Fruit fly (Drosophila melanogaster) whole organism, embryonic: ENCODE results near the gene Snx27.

ENCODE experiments used
- Aef1 ChIP-seq: fragments of 200-800 bp; sonication (Bioruptor generic); IDR thresholded peaks from 3 replicates; pipeline ENCODE4 v1.3.6; 2022; ENCODE audit warnings: missing biosample characterization, missing genetic modification characterization
- B-H2 ChIP-seq: fragments of 200-800 bp; sonication (Bioruptor generic); optimal IDR thresholded peaks from 2 replicates; lab custom pipeline; 2018; ENCODE audit warnings: missing biosample characterization, mild to moderate bottlenecking, missing genetic modification characterization
- CG10274 ChIP-seq: fragments of 200-800 bp; sonication (Bioruptor generic); optimal IDR thresholded peaks from 3 replicates; lab custom pipeline; 2017; ENCODE audit warnings: missing biosample characterization, mild to moderate bottlenecking, missing genetic modification characterization
- CG10321 ChIP-seq: fragments of 200-800 bp; sonication (Bioruptor generic); IDR thresholded peaks from 2 replicates; pipeline ENCODE4 v1.3.6; 2022; ENCODE audit warnings: missing biosample characterization, missing genetic modification characterization
- CG10543 ChIP-seq: fragments of 200-800 bp; sonication (Bioruptor generic); optimal IDR thresholded peaks from 3 replicates; lab custom pipeline; 2017; ENCODE audit warnings: missing biosample characterization, mild to moderate bottlenecking, missing genetic modification characterization, moderate library complexity
- CG15011 ChIP-seq: fragments of 200-800 bp; sonication (Bioruptor generic); optimal IDR thresholded peaks from 3 replicates; lab custom pipeline; 2018; ENCODE audit warnings: missing biosample characterization, mild to moderate bottlenecking, missing genetic modification characterization
- CG15514 ChIP-seq: fragments of 200-800 bp; sonication (Bioruptor generic); optimal IDR thresholded peaks from 3 replicates; lab custom pipeline; 2017; ENCODE audit warnings: missing biosample characterization, missing genetic modification characterization, mild to moderate bottlenecking, moderate library complexity, missing genetic modification reagents
- CG1647 ChIP-seq: fragments of 200-800 bp; sonication (Bioruptor generic); optimal IDR thresholded peaks from 3 replicates; lab custom pipeline; 2016; ENCODE audit warnings: missing biosample characterization, missing genetic modification characterization
- CG16779 ChIP-seq: fragments of 200-800 bp; sonication (Bioruptor generic); IDR thresholded peaks from 2 replicates; pipeline ENCODE4 v1.3.6; 2022; ENCODE audit warnings: missing biosample characterization, missing genetic modification characterization
- CG16863 ChIP-seq: fragments of 200-800 bp; sonication (Bioruptor generic); optimal IDR thresholded peaks from 3 replicates; lab custom pipeline; 2016; ENCODE audit warnings: missing biosample characterization, missing genetic modification characterization
- CG17361 ChIP-seq: fragments of 200-800 bp; sonication (Bioruptor generic); IDR thresholded peaks from 3 replicates; pipeline ENCODE4 v1.3.6; 2022; ENCODE audit warnings: missing biosample characterization, missing genetic modification characterization
- CG17802 ChIP-seq: fragments of 200-800 bp; sonication (Bioruptor generic); optimal IDR thresholded peaks from 2 replicates; lab custom pipeline; 2018; ENCODE audit warnings: missing biosample characterization, mild to moderate bottlenecking, missing genetic modification characterization, moderate library complexity
- CG31365 ChIP-seq: fragments of 200-800 bp; sonication (Bioruptor generic); optimal IDR thresholded peaks from 2 replicates; lab custom pipeline; 2018; ENCODE audit warnings: missing biosample characterization, mild to moderate bottlenecking, missing genetic modification characterization
- CG31441 ChIP-seq: fragments of 200-800 bp; sonication (Bioruptor generic); IDR thresholded peaks from 2 replicates; pipeline ENCODE4 v1.3.6; 2022; ENCODE audit warnings: missing biosample characterization, missing genetic modification characterization
- CG3407 ChIP-seq: fragments of 200-800 bp; sonication (Bioruptor generic); optimal IDR thresholded peaks from 2 replicates; lab custom pipeline; 2018; ENCODE audit warnings: missing biosample characterization, mild to moderate bottlenecking, missing genetic modification characterization
- CG43689 ChIP-seq: fragments of 200-800 bp; sonication (Bioruptor generic); IDR thresholded peaks from 2 replicates; pipeline ENCODE4 v1.3.6; 2022; ENCODE audit warnings: missing biosample characterization, missing genetic modification characterization
- CG5180 ChIP-seq: fragments of 200-800 bp; sonication (Bioruptor generic); optimal IDR thresholded peaks from 3 replicates; lab custom pipeline; 2017; ENCODE audit warnings: missing biosample characterization, missing genetic modification characterization, mild to moderate bottlenecking, moderate library complexity, missing genetic modification reagents
- CG6272 ChIP-seq: fragments of 200-800 bp; sonication (Bioruptor generic); IDR thresholded peaks from 2 replicates; pipeline ENCODE4 v1.3.6; 2022; ENCODE audit warnings: missing biosample characterization, missing genetic modification characterization
- CG7786 ChIP-seq: fragments of 200-800 bp; sonication (Bioruptor generic); optimal IDR thresholded peaks from 2 replicates; lab custom pipeline; 2016; ENCODE audit warnings: missing biosample characterization, missing genetic modification characterization
- CG8924 ChIP-seq: fragments of 200-800 bp; optimal IDR thresholded peaks from 3 replicates; lab custom pipeline; 2019; ENCODE audit warnings: missing biosample characterization, mild to moderate bottlenecking, missing genetic modification characterization, moderate library complexity
- CG9797 ChIP-seq: fragments of 200-800 bp; sonication (Bioruptor generic); optimal IDR thresholded peaks from 3 replicates; lab custom pipeline; 2018; ENCODE audit warnings: missing biosample characterization, mild to moderate bottlenecking, missing genetic modification characterization
- Dek ChIP-seq: fragments of 200-800 bp; sonication (Bioruptor generic); optimal IDR thresholded peaks from 3 replicates; lab custom pipeline; 2019; ENCODE audit warnings: missing biosample characterization, mild to moderate bottlenecking, missing genetic modification characterization, moderate library complexity
- E2f2 ChIP-seq: fragments of 200-800 bp; sonication (Bioruptor generic); IDR thresholded peaks from 2 replicates; pipeline ENCODE4 v1.3.6; 2022; ENCODE audit warnings: missing biosample characterization, missing genetic modification characterization
- Gsc ChIP-seq: fragments of 200-800 bp; sonication (Bioruptor generic); IDR thresholded peaks from 2 replicates; pipeline ENCODE4 v1.3.6; 2022; ENCODE audit warnings: missing biosample characterization, missing genetic modification characterization
- HLH3B ChIP-seq: fragments of 200-800 bp; sonication (Bioruptor generic); IDR thresholded peaks from 2 replicates; pipeline ENCODE4 v1.3.6; 2022; ENCODE audit warnings: missing biosample characterization, missing genetic modification characterization
- HLH54F ChIP-seq: fragments of 200-800 bp; sonication (Bioruptor generic); optimal IDR thresholded peaks from 3 replicates; lab custom pipeline; 2016; ENCODE audit warnings: missing biosample characterization, missing genetic modification characterization
- MTF-1 ChIP-seq: fragments of 200-800 bp; sonication (Bioruptor generic); optimal IDR thresholded peaks from 2 replicates; lab custom pipeline; 2018; ENCODE audit warnings: missing biosample characterization, mild to moderate bottlenecking, missing genetic modification characterization, borderline replicate concordance
- Optix ChIP-seq: fragments of 200-800 bp; sonication (Bioruptor generic); IDR thresholded peaks from 3 replicates; pipeline ENCODE4 v1.3.6; 2022; ENCODE audit warnings: missing biosample characterization, missing genetic modification characterization
- Scr ChIP-seq: fragments of 200-800 bp; sonication (Bioruptor generic); IDR thresholded peaks from 2 replicates; pipeline ENCODE4 v1.3.6; 2022; ENCODE audit warnings: missing biosample characterization, missing genetic modification characterization; ENCODE audit not compliant: partially characterized antibody
- Sox102F ChIP-seq: fragments of 200-800 bp; sonication (Bioruptor generic); optimal IDR thresholded peaks from 2 replicates; lab custom pipeline; 2018; ENCODE audit warnings: missing biosample characterization, mild to moderate bottlenecking, missing genetic modification characterization, moderate library complexity
- TFAM ChIP-seq: fragments of 200-800 bp; sonication (Bioruptor generic); optimal IDR thresholded peaks from 2 replicates; lab custom pipeline; 2017; ENCODE audit warnings: missing biosample characterization, missing genetic modification characterization, inconsistent platforms
- Xbp1 ChIP-seq: fragments of 200-800 bp; sonication (Bioruptor generic); optimal IDR thresholded peaks from 3 replicates; lab custom pipeline; 2016; ENCODE audit warnings: missing biosample characterization, mild to moderate bottlenecking, missing genetic modification characterization
- bigmax ChIP-seq: fragments of 200-800 bp; sonication (Bioruptor generic); optimal IDR thresholded peaks from 2 replicates; lab custom pipeline; 2018; ENCODE audit warnings: missing biosample characterization, mild to moderate bottlenecking, missing genetic modification characterization
- danr ChIP-seq: fragments of 200-800 bp; sonication (Bioruptor generic); IDR thresholded peaks from 2 replicates; pipeline ENCODE4 v1.3.6; 2022; ENCODE audit warnings: missing biosample characterization, missing genetic modification characterization
- dysf ChIP-seq: fragments of 200-800 bp; sonication (Bioruptor generic); IDR thresholded peaks from 3 replicates; pipeline ENCODE4 v1.3.6; 2022; ENCODE audit warnings: missing biosample characterization, missing genetic modification characterization
- gfzf ChIP-seq: fragments of 200-800 bp; sonication (Bioruptor generic); optimal IDR thresholded peaks from 2 replicates; lab custom pipeline; 2016; ENCODE audit warnings: missing biosample characterization, mild to moderate bottlenecking, missing genetic modification characterization, moderate library complexity
- gsb ChIP-seq: fragments of 200-800 bp; sonication (Bioruptor generic); IDR thresholded peaks from 2 replicates; pipeline ENCODE4 v1.3.6; 2022; ENCODE audit warnings: missing biosample characterization, missing genetic modification characterization
- her ChIP-seq: fragments of 200-800 bp; sonication (Bioruptor generic); optimal IDR thresholded peaks from 2 replicates; lab custom pipeline; 2016; ENCODE audit warnings: missing biosample characterization, missing genetic modification characterization
- ind ChIP-seq: fragments of 200-800 bp; sonication (Bioruptor generic); optimal IDR thresholded peaks from 3 replicates; lab custom pipeline; 2016; ENCODE audit warnings: missing biosample characterization, missing genetic modification characterization
- lmd ChIP-seq: fragments of 200-800 bp; sonication (Bioruptor generic); IDR thresholded peaks from 2 replicates; pipeline ENCODE4 v1.3.6; 2022; ENCODE audit warnings: missing biosample characterization, missing genetic modification characterization
- nerfin-1 ChIP-seq: fragments of 200-800 bp; sonication (Bioruptor generic); optimal IDR thresholded peaks from 3 replicates; lab custom pipeline; 2019; ENCODE audit warnings: missing biosample characterization, mild to moderate bottlenecking, missing genetic modification characterization, moderate library complexity
- pnt ChIP-seq: fragments of 200-800 bp; sonication (Bioruptor generic); optimal IDR thresholded peaks from 3 replicates; lab custom pipeline; 2016; ENCODE audit warnings: missing biosample characterization, missing genetic modification characterization
- sens ChIP-seq: fragments of 200-800 bp; sonication (Bioruptor generic); peaks from one replicate; lab custom pipeline; 2016; ENCODE audit warnings: missing biosample characterization, missing genetic modification characterization
- sens-2 ChIP-seq: fragments of 200-800 bp; sonication (Bioruptor generic); IDR thresholded peaks from 2 replicates; pipeline ENCODE4 v1.3.6; 2022; ENCODE audit warnings: missing biosample characterization, missing genetic modification characterization
- slbo ChIP-seq: fragments of 200-800 bp; sonication (Bioruptor generic); IDR thresholded peaks from 2 replicates; pipeline ENCODE4 v1.3.6; 2022; ENCODE audit warnings: missing biosample characterization, missing genetic modification characterization
- so ChIP-seq: fragments of 200-800 bp; sonication (Bioruptor generic); IDR thresholded peaks from 3 replicates; pipeline ENCODE4 v1.3.6; 2022; ENCODE audit warnings: missing biosample characterization, missing genetic modification characterization
- tin ChIP-seq: fragments of 200-800 bp; sonication (Bioruptor generic); optimal IDR thresholded peaks from 3 replicates; lab custom pipeline; 2016; ENCODE audit warnings: missing biosample characterization, missing genetic modification characterization
- tup ChIP-seq: fragments of 200-800 bp; sonication (Bioruptor generic); optimal IDR thresholded peaks from 2 replicates; lab custom pipeline; 2016; ENCODE audit warnings: missing biosample characterization, mild to moderate bottlenecking, missing genetic modification characterization, moderate library complexity
- unpg ChIP-seq: fragments of 200-800 bp; sonication (Bioruptor generic); optimal IDR thresholded peaks from 3 replicates; lab custom pipeline; 2018; ENCODE audit warnings: missing biosample characterization, mild to moderate bottlenecking, missing genetic modification characterization, moderate library complexity
- zf30C ChIP-seq: fragments of 200-800 bp; sonication (Bioruptor generic); optimal IDR thresholded peaks from 3 replicates; lab custom pipeline; 2018; ENCODE audit warnings: missing biosample characterization, mild to moderate bottlenecking, missing genetic modification characterization
- zfh1 ChIP-seq: fragments of 200-800 bp; sonication (Bioruptor generic); IDR thresholded peaks from 3 replicates; pipeline ENCODE4 v1.3.6; 2022; ENCODE audit warnings: missing biosample characterization, missing genetic modification characterization

Snx27 gene

DNA sequence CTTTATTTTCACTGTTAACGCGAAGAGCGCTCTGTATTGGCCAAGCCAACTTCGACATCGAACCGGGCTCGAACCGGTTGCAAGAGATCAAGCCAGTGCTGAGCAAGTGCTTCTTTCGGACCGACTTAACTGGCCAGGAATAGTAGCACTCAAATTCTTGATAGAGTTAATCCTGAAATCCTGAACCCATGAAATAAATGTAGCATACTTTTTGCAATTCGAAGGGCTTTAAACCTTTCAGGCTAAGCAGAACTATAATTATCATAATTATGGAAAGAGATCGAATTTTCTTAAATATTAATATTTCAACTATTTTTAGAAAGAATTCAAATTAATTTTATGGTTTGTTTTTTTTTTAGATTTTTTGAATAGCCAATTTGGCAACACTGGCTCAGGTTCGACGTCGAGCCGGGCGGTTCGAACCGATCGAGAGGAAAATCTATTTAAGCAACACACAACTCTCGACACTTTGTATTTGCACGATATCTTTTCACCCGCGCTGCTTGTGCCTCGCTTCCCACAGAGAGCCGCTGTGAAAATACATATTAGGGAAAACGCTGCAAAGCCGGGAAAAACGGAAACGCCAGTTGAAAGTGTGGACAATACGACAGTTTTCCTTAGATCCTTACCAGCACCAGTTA, 39.6 kb downstream of the Snx27 start, which contains the start of gene AdamTS-B (continued):
- no peak for TF ChIP-seq tup (GFP tag; lab: Kevin White, UChicago)
- no peak for TF ChIP-seq Gsc (GFP tag; lab: Robert Waterston, UW)
- TF ChIP-seq CG9797 (GFP tag; lab: Kevin White, UChicago): no peak
- TF ChIP-seq CG6272 (GFP tag; lab: Robert Waterston, UW): no peak
- TF ChIP-seq Optix: no peak
- no peak for TF ChIP-seq CG31365 (tag; lab: Kevin White, UChicago)
- no peak for TF ChIP-seq CG7786 (GFP tag; lab: Kevin White, UChicago)
- no peak for TF ChIP-seq HLH3B
- TF ChIP-seq CG17802 (tag; lab: Kevin White, UChicago): no peak
- TF ChIP-seq TFAM (GFP tag; lab: Kevin White, UChicago): no peak
- TF ChIP-seq CG1647 (GFP tag; lab: Kevin White, UChicago): no peak
- no peak for TF ChIP-seq CG8924 (tag; lab: Kevin White, UChicago)
- no peak for TF ChIP-seq sens-2 (GFP tag; lab: Robert Waterston, UW)
- TF ChIP-seq nerfin-1 (tag; lab: Kevin White, UChicago): peak; percentile 24
- no peak for TF ChIP-seq CG15011
- TF ChIP-seq lmd (GFP tag; lab: Robert Waterston, UW): no peak
- TF ChIP-seq CG3407 (GFP tag; lab: Kevin White, UChicago): no peak
- TF ChIP-seq zfh1 (GFP tag; lab: Robert Waterston, UW): peak; percentile 40; the same call in 1 of the 3 replicates
- TF ChIP-seq ind: peak; percentile 41
- TF ChIP-seq her: no peak
- TF ChIP-seq CG17361: peak; percentile 72
- no peak for TF ChIP-seq CG15514
- no peak for TF ChIP-seq Aef1 (GFP tag; lab: Robert Waterston, UW)
- no peak for TF ChIP-seq CG10321
- TF ChIP-seq B-H2: no peak
- TF ChIP-seq gfzf (GFP tag; lab: Kevin White, UChicago): no peak
- 0 out of 3 replicates have a peak, but pooled peaks have one; percentile 51 for TF ChIP-seq so (GFP tag; lab: Robert Waterston, UW)
- TF ChIP-seq Scr (GFP tag; lab: Robert Waterston, UW): no peak
- no peak for TF ChIP-seq bigmax
- TF ChIP-seq slbo (GFP tag; lab: Robert Waterston, UW): peak; percentile 56
- TF ChIP-seq zf30C (GFP tag; lab: Kevin White, UChicago): no peak
- no peak for TF ChIP-seq MTF-1 (GFP tag; lab: Kevin White, UChicago)
- TF ChIP-seq CG16779 (GFP tag; lab: Robert Waterston, UW): no peak
- TF ChIP-seq tin (GFP tag; lab: Kevin White, UChicago): peak; percentile 16
- TF ChIP-seq Sox102F (GFP tag; lab: Kevin White, UChicago): peak; percentile 38
- peak; percentile 33 for TF ChIP-seq CG10543 (GFP tag; lab: Kevin White, UChicago)
- peak; percentile 39; the same call in 1 of the 2 replicates for TF ChIP-seq E2f2 (GFP tag; lab: Robert Waterston, UW)
- peak; percentile 67 for TF ChIP-seq CG31441
- TF ChIP-seq pnt (GFP tag; lab: Kevin White, UChicago): no peak
- TF ChIP-seq CG5180 (GFP tag; lab: Kevin White, UChicago): peak; percentile 98
- TF ChIP-seq unpg (GFP tag; lab: Kevin White, UChicago): peak; percentile 47
- no peak for TF ChIP-seq danr (GFP tag; lab: Robert Waterston, UW)
- TF ChIP-seq CG43689: no peak
- no peak for TF ChIP-seq gsb (GFP tag; lab: Robert Waterston, UW)
- TF ChIP-seq Dek (tag; lab: Kevin White, UChicago): peak; percentile 36
- TF ChIP-seq HLH54F: peak; percentile 14
- no peak for TF ChIP-seq CG10274 (GFP tag; lab: Kevin White, UChicago)
- TF ChIP-seq Xbp1 (GFP tag; lab: Kevin White, UChicago): peak; percentile 41
- TF ChIP-seq dysf (GFP tag; lab: Robert Waterston, UW): peak; percentile 68
- peak; percentile 88 for TF ChIP-seq sens (GFP tag; lab: Kevin White, UChicago)
- TF ChIP-seq CG16863 (GFP tag; lab: Kevin White, UChicago): no peak
